Fruit fly (Drosophila melanogaster) Kc167 (cell line): ENCODE measurements around the gene CG3505.

Experiments
- Myc ChIP-seq: fragments of >200 bp; optimal IDR thresholded peaks from 2 replicates; lab custom pipeline; 2017; ENCODE audit warnings: missing external identifiers
- h ChIP-seq: fragments of >200 bp; optimal IDR thresholded peaks from 3 replicates; lab custom pipeline; 2018; ENCODE audit warnings: missing external identifiers
- insv ChIP-seq: fragments of >200 bp; optimal IDR thresholded peaks from 3 replicates; lab custom pipeline; 2018; ENCODE audit warnings: missing external identifiers
- psq ChIP-seq: fragments of >200 bp; optimal IDR thresholded peaks from 2 replicates; lab custom pipeline; 2017; ENCODE audit warnings: missing external identifiers

DNA sequence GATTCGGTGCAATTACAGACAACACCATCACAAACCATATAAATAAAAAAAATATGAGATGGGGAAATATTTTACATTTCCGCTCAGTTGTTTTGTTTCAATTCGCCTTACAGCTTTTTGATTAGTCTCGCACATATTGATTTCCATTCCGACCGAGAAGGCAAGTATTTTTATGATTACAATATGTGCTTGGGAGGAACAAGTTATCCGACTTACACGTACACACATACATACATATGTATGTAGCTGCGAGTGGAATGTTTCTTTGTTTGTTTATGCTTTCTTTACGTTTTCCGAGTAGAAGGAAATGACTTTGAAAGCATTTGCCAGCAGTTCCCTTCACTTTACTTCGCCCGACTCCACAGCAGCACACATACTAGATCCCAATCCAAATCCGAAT, 6.9 kb upstream of the CG3505 start:
- TF ChIP-seq insv (lab: Kevin White, UChicago) (no peak), Myc (lab: Kevin White, UChicago) (no peak), psq (no peak), h (lab: Kevin White, UChicago) (no peak)
